Worm (Caenorhabditis elegans) whole organism, midembryonic: ENCODE results near the gene gst-7.
"Not testable (repeated sequence)": the region's sequence is repeated elsewhere in the genome, so short reads cannot be mapped to it uniquely, and the experiment has no call there.

Experiments used
- T22C8.4 ChIP-seq: fragments of 200-800 bp; sonication (Bioruptor generic); IDR thresholded peaks from 2 replicates; pipeline ENCODE4 v1.3.6; 2022; ENCODE audit warnings: missing genetic modification characterization, missing compliant biosample characterization
- cog-1 ChIP-seq: sonication (generic microtip); optimal IDR thresholded peaks from 2 replicates; lab custom pipeline; 2016; ENCODE audit warnings: missing genetic modification characterization, missing compliant biosample characterization
- flt-1 ChIP-seq: fragments of 200-800 bp; sonication (Bioruptor generic); IDR thresholded peaks from 2 replicates; pipeline ENCODE4 v1.3.6; 2022; ENCODE audit warnings: missing genetic modification characterization, missing compliant biosample characterization
- klf-2 ChIP-seq: fragments of 200-800 bp; sonication (Bioruptor generic); conservative IDR thresholded peaks from 2 replicates; pipeline ENCODE4 v1.3.6; 2022; ENCODE audit warnings: missing genetic modification reagents, missing genetic modification characterization, missing compliant biosample characterization
- med-1 ChIP-seq: sonication (generic microtip); optimal IDR thresholded peaks from 2 replicates; lab custom pipeline; 2017; ENCODE audit warnings: missing genetic modification characterization, mild to moderate bottlenecking, missing compliant biosample characterization, antibody characterized with exemption, missing genetic modification reagents; ENCODE audit not compliant: insufficient read depth
- ref-1 ChIP-seq: fragments of 200-800 bp; sonication (Bioruptor generic); conservative IDR thresholded peaks from 2 replicates; pipeline ENCODE4 v1.3.6; 2022; ENCODE audit warnings: missing genetic modification reagents, missing genetic modification characterization, missing compliant biosample characterization
- tab-1 ChIP-seq: fragments of 200-800 bp; sonication (Bioruptor generic); IDR thresholded peaks from 2 replicates; pipeline ENCODE4 v1.3.6; 2022; ENCODE audit warnings: missing genetic modification characterization, missing compliant biosample characterization
- ztf-23 ChIP-seq: fragments of 200-800 bp; sonication (Bioruptor generic); IDR thresholded peaks from 2 replicates; pipeline ENCODE4 v1.3.6; 2022; ENCODE audit warnings: missing genetic modification reagents, missing genetic modification characterization, missing compliant biosample characterization
- ztf-29 ChIP-seq: fragments of 200-800 bp; sonication (Bioruptor generic); IDR thresholded peaks from 2 replicates; pipeline ENCODE4 v1.3.6; 2022; ENCODE audit warnings: missing genetic modification reagents, missing genetic modification characterization, missing compliant biosample characterization

The gst-7 gene

ce11 chrII:4857873-4858364 is 23.9 kb upstream of the gst-7 start, which contains the start of gene F11G11.5:
F11G11.5 (plus strand) TSS chrII:4857923.
- TF ChIP-seq ref-1 (no peak), T22C8.4 (GFP tag; lab: Robert Waterston, UW) (no peak), ztf-29 (no peak), ztf-23 (no peak), flt-1 (no peak), cog-1 (tag; lab: Kevin White, UChicago) (no peak), klf-2 (no peak), tab-1 (GFP tag; lab: Robert Waterston, UW) (no peak), med-1 (GFP tag; lab: Kevin White, UChicago) (no peak)

ce11 chrII:4858906-4859411 is 22.9 kb upstream of the gst-7 start:
- TF ChIP-seq med-1 (GFP tag; lab: Kevin White, UChicago), result no peak

- TF ChIP-seq klf-2; ref-1; tab-1 (GFP tag; lab: Robert Waterston, UW): not testable (repeated sequence)
Observed at ce11 chrII:4860260-4860659, 21.6 kb upstream of the gst-7 start, which contains the start of the genes nspd-5 and F11G11.4. nspd-5 (minus strand) TSS chrII:4860360. F11G11.4 (plus strand) TSS chrII:4860594.

ce11 chrII:4863357-4863756 is 18.5 kb upstream of the gst-7 start, which contains the start of the genes mpst-4 and F11G11.14:
mpst-4 (minus strand) TSS chrII:4863457.
F11G11.14 (plus strand) TSS chrII:4863681.
- TF ChIP-seq med-1 (GFP tag; lab: Kevin White, UChicago), result no peak
- no peak for TF ChIP-seq tab-1 (GFP tag; lab: Robert Waterston, UW)
- no peak for TF ChIP-seq klf-2
- no peak for TF ChIP-seq ztf-29
- no peak for TF ChIP-seq T22C8.4 (GFP tag; lab: Robert Waterston, UW)
- no peak for TF ChIP-seq flt-1
- no peak for TF ChIP-seq ztf-23
- TF ChIP-seq cog-1 (tag; lab: Kevin White, UChicago), result no peak
- no peak for TF ChIP-seq ref-1

- TF ChIP-seq flt-1, result no peak
- no peak for TF ChIP-seq ztf-23
- TF ChIP-seq ztf-29, result no peak
- TF ChIP-seq klf-2, result no peak
- no peak for TF ChIP-seq cog-1 (tag; lab: Kevin White, UChicago)
- no peak for TF ChIP-seq tab-1 (GFP tag; lab: Robert Waterston, UW)
Observed at ce11 chrII:4866045-4866444, 15.8 kb upstream of the gst-7 start.

- TF ChIP-seq flt-1, result 0 out of 2 replicates have a peak, but pooled peaks have one; percentile 13
Observed at ce11 chrII:4866819-4867218, 15.0 kb upstream of the gst-7 start.

- no peak for TF ChIP-seq klf-2
- no peak for TF ChIP-seq cog-1 (tag; lab: Kevin White, UChicago)
- TF ChIP-seq T22C8.4 (GFP tag; lab: Robert Waterston, UW), result no peak
- no peak for TF ChIP-seq ztf-23
- TF ChIP-seq flt-1, result no peak
- no peak for TF ChIP-seq tab-1 (GFP tag; lab: Robert Waterston, UW)
- no peak for TF ChIP-seq med-1 (GFP tag; lab: Kevin White, UChicago)
- TF ChIP-seq ref-1, result no peak
- TF ChIP-seq ztf-29, result no peak
Observed at ce11 chrII:4867476-4867875, 14.4 kb upstream of the gst-7 start, which contains the start of gene col-17. col-17 (minus strand) TSS chrII:4867576.

- TF ChIP-seq med-1 (GFP tag; lab: Kevin White, UChicago), result no peak
- no peak for TF ChIP-seq cog-1 (tag; lab: Kevin White, UChicago)
- no peak for TF ChIP-seq ref-1
- no peak for TF ChIP-seq klf-2
- TF ChIP-seq T22C8.4 (GFP tag; lab: Robert Waterston, UW), result no peak
- TF ChIP-seq ztf-29, result no peak
- no peak for TF ChIP-seq ztf-23
- no peak for TF ChIP-seq flt-1
- TF ChIP-seq tab-1 (GFP tag; lab: Robert Waterston, UW), result no peak
Observed at ce11 chrII:4869793-4870343, 12.0 kb upstream of the gst-7 start.

ce11 chrII:4870691-4871090 is 11.2 kb upstream of the gst-7 start, which contains the start of gene col-20:
col-20 (minus strand) TSS chrII:4870791.
- TF ChIP-seq tab-1 (GFP tag; lab: Robert Waterston, UW), result no peak
- TF ChIP-seq cog-1 (tag; lab: Kevin White, UChicago), result no peak
- no peak for TF ChIP-seq ztf-23
- no peak for TF ChIP-seq flt-1
- no peak for TF ChIP-seq klf-2
- no peak for TF ChIP-seq T22C8.4 (GFP tag; lab: Robert Waterston, UW)
- TF ChIP-seq ztf-29, result no peak
- TF ChIP-seq ref-1, result no peak
- TF ChIP-seq med-1 (GFP tag; lab: Kevin White, UChicago), result no peak

ce11 chrII:4871834-4872233 is 10.0 kb upstream of the gst-7 start:
- no peak for TF ChIP-seq ztf-23
- TF ChIP-seq cog-1 (tag; lab: Kevin White, UChicago), result no peak
- no peak for TF ChIP-seq med-1 (GFP tag; lab: Kevin White, UChicago)
- no peak for TF ChIP-seq ref-1
- no peak for TF ChIP-seq klf-2
- TF ChIP-seq ztf-29, result no peak
- TF ChIP-seq flt-1, result no peak
- no peak for TF ChIP-seq tab-1 (GFP tag; lab: Robert Waterston, UW)
- TF ChIP-seq T22C8.4 (GFP tag; lab: Robert Waterston, UW), result no peak

ce11 chrII:4872359-4872758 is 9.5 kb upstream of the gst-7 start:
- TF ChIP-seq ref-1, result 0 out of 2 replicates have a peak, but pooled peaks have one; percentile 9
- TF ChIP-seq tab-1 (GFP tag; lab: Robert Waterston, UW), result 0 out of 2 replicates have a peak, but pooled peaks have one; percentile 60
